Worm (Caenorhabditis elegans): ENCODE results near the gene jmjd-2.
A peak's percentile ranks its signal among the peaks of the same experiment; 100 is the strongest.

DNA sequence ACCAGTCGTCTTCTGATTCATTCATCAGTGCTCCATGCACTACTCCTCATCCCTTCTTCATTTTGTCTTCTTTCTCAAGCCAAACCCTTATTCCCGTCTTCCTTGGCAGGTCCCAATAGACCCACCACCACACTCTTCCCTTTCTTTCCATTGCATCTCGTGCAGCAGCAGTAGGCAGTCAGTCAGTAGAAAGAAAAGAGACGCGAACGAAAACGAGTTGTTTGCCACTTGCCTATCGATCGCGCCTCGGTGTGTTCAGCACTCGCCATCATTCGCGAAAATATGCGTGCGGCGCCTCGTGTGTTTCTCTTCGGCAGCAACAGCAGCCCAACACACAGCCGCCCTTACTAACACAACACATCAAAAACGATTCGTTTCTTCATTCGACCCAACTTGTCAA lies 6.1 kb upstream of the jmjd-2 start:
- no peak for TF ChIP-seq nhr-77 (tag; optimal IDR thresholded peaks at IDR 0.05)
- peak; percentile 35 for TF ChIP-seq jun-1 (tag; optimal IDR thresholded peaks at IDR 0.05)
- peak in 2 of 3 experiments; percentile 48 to 57 for TF ChIP-seq dpl-1 (GFP tag; optimal IDR thresholded peaks at IDR 0.05)
- TF ChIP-seq ztf-4 (tag; optimal IDR thresholded peaks at IDR 0.05): no peak
- no peak for TF ChIP-seq nhr-11 (tag; optimal IDR thresholded peaks at IDR 0.05)
- no peak for TF ChIP-seq nhr-28 (tag; optimal IDR thresholded peaks at IDR 0.05)
- TF ChIP-seq mdl-1 (tag; optimal IDR thresholded peaks at IDR 0.05): peak in 1 of 2 experiments; percentile 71
- no peak for TF ChIP-seq aha-1 (tag; optimal IDR thresholded peaks at IDR 0.05)
- no peak for TF ChIP-seq elt-3 (tag; optimal IDR thresholded peaks at IDR 0.05)
- TF ChIP-seq nhr-85 (tag): no peak
- peak; percentile 55 to 60 for TF ChIP-seq efl-1 (optimal IDR thresholded peaks at IDR 0.05)
- peak; percentile 62 to 95 for TF ChIP-seq efl-1 (GFP tag; optimal IDR thresholded peaks at IDR 0.05 in 1 of 2)
- TF ChIP-seq lin-15B (tag; optimal IDR thresholded peaks at IDR 0.05): no peak
- no peak for TF ChIP-seq irx-1 (tag; optimal IDR thresholded peaks at IDR 0.05)
- TF ChIP-seq pqm-1 (tag; optimal IDR thresholded peaks at IDR 0.05): no peak
